Worm (Caenorhabditis elegans) whole organism, L4 larva: ENCODE results near the gene K02G10.5.

Experiments
- R02D3.7 ChIP-seq: fragments of 150-350 bp; sonication (generic microtip); optimal IDR thresholded peaks from 3 replicates; lab custom pipeline; 2014; ENCODE audit warnings: missing biosample characterization, missing genetic modification characterization
- ceh-28 ChIP-seq: fragments of 150-350 bp; optimal IDR thresholded peaks from 2 replicates; lab custom pipeline; 2014; ENCODE audit warnings: missing biosample characterization, missing genetic modification reagents, missing genetic modification characterization
- snpc-1.2 ChIP-seq: fragments of 200-800 bp; sonication (Bioruptor generic); IDR thresholded peaks from 2 replicates; pipeline ENCODE4 v1.3.6; 2022; ENCODE audit warnings: missing genetic modification reagents, missing genetic modification characterization, missing compliant biosample characterization
- tag-97 ChIP-seq: fragments of 200-800 bp; sonication (Bioruptor generic); IDR thresholded peaks from 2 replicates; pipeline ENCODE4 v1.3.6; 2022; ENCODE audit warnings: missing genetic modification characterization, missing compliant biosample characterization
- unc-39 ChIP-seq: sonication (generic microtip); optimal IDR thresholded peaks from 2 replicates; lab custom pipeline; 2017; ENCODE audit warnings: missing biosample characterization, missing genetic modification characterization
- zag-1 ChIP-seq: fragments of 150-350 bp; optimal IDR thresholded peaks from 2 replicates; lab custom pipeline; 2014; ENCODE audit warnings: missing biosample characterization, missing genetic modification characterization

DNA sequence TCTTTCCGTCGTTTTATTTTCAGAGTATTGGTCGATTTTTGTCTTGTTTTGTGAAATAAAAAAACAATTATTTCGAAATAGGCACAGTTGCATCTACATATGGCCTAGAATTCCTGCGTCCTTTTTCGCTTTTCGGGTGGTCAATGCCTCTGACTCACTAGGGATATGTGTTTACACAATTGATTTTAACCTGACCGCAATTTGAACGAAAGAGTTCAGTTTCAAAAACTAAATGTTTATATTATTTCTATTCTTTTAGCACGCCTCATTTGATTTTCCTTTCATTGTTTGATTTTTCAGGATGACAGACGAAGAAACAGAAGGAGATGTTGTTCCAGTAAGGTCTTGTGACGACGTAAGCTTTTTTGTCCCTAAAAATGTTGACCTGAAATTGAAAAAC is 23.2 kb downstream of the K02G10.5 start, which contains the start of gene mfsd-12:
- TF ChIP-seq zag-1 (tag; lab: Kevin White, UChicago) (no peak), tag-97 (GFP tag; lab: Robert Waterston, UW) (no peak), ceh-28 (tag; lab: Kevin White, UChicago) (no peak), unc-39 (tag; lab: Kevin White, UChicago) (no peak), R02D3.7 (tag; lab: Kevin White, UChicago) (no peak), snpc-1.2 (GFP tag; lab: Robert Waterston, UW) (no peak)
